Worm (Caenorhabditis elegans): ENCODE results near the gene gei-13.
A peak's percentile ranks its signal among the peaks of the same experiment; 100 is the strongest.
"Not testable (repeated sequence)": the region's sequence is repeated elsewhere in the genome, so short reads cannot be mapped to it uniquely, and the experiment has no call there.

gei-13 gene

DNA sequence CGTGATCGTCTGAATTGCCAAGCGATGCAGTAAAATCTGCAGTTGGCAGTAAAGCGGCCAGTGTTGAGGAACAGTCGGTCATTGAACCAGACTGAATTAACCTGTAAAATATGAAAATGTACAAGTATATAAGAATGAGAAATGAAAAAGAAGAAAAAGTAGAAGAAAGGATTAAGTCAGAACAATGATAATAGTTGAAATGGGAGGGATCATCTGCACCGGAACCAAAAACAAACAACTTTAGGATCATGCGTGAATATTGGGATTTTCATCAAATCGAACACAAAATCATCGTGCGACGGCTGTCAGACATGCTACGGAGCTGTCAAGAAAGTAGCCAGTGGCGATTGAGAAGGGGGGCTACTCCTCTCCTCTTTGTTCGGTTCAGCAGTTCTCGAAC, at the start of gene gei-13:
gei-13 (minus strand) TSS at position 101 of the 400 bp plus-strand sequence.
- no peak for TF ChIP-seq skn-1 (tag; optimal IDR thresholded peaks at IDR 0.05)
- TF ChIP-seq elt-2 (tag; optimal IDR thresholded peaks at IDR 0.05): no peak
- TF ChIP-seq sea-2 (GFP tag; optimal IDR thresholded peaks at IDR 0.05): no peak
- no peak for TF ChIP-seq aly-2 (tag; optimal IDR thresholded peaks at IDR 0.05)
- TF ChIP-seq ceh-28 (tag; optimal IDR thresholded peaks at IDR 0.05): no peak
- no peak for TF ChIP-seq nhr-25 (tag; optimal IDR thresholded peaks at IDR 0.05)
- TF ChIP-seq egl-27 (tag; optimal IDR thresholded peaks at IDR 0.05): no peak
- TF ChIP-seq nhr-23 (tag; optimal IDR thresholded peaks at IDR 0.05): no peak
- TF ChIP-seq nhr-237 (tag; optimal IDR thresholded peaks at IDR 0.05): no peak
- no peak for TF ChIP-seq unc-62 (GFP tag; optimal IDR thresholded peaks at IDR 0.05)
- TF ChIP-seq fkh-2 (tag; optimal IDR thresholded peaks at IDR 0.05): no peak
- no peak for TF ChIP-seq nhr-67 (tag; optimal IDR thresholded peaks at IDR 0.05)
- no peak for TF ChIP-seq nfya-1 (tag; optimal IDR thresholded peaks at IDR 0.05; ENCODE audit: insufficient read depth)

- TF ChIP-seq egl-27 (tag; optimal IDR thresholded peaks at IDR 0.05) (no peak), elt-2 (tag; optimal IDR thresholded peaks at IDR 0.05) (no peak), jun-1 (tag; optimal IDR thresholded peaks at IDR 0.05) (no peak), unc-39 (tag; optimal IDR thresholded peaks at IDR 0.05) (no peak), fkh-10 (GFP tag; optimal IDR thresholded peaks at IDR 0.05) (no peak), lin-15B (tag; optimal IDR thresholded peaks at IDR 0.05) (no peak), egl-5 (tag; optimal IDR thresholded peaks at IDR 0.05) (no peak), nhr-76 (tag; optimal IDR thresholded peaks at IDR 0.05) (no peak), pha-4 (tag; optimal IDR thresholded peaks at IDR 0.05) (no peak), ztf-4 (tag; optimal IDR thresholded peaks at IDR 0.05) (no peak)
Observed at ce11 chrIII:9685959-9686358, 49.0 kb upstream of the gei-13 start, which contains the start of gene C07A9.10. TSS of gene C07A9.10 (minus strand) at chrIII:9686059.

ce11 chrIII:9682729-9683128, 45.8 kb upstream of the gei-13 start, which contains the start of gene C07A9.5:
TSS of gene C07A9.5 (minus strand) at chrIII:9682829.
- TF ChIP-seq mml-1, R02D3.7, jun-1 (tag; optimal IDR thresholded peaks at IDR 0.05): not testable (repeated sequence)

ce11 chrIII:9681206-9681605, 44.3 kb upstream of the gei-13 start, which contains the start of gene C07A9.13:
TSS of gene C07A9.13 (minus strand) at chrIII:9681306.
- not testable (repeated sequence) for TF ChIP-seq nhr-12, nhr-11, aly-2 (tag; optimal IDR thresholded peaks at IDR 0.05)

ce11 chrIII:9678819-9679218, 41.9 kb upstream of the gei-13 start, which contains the start of gene ugt-60:
TSS of gene ugt-60 (minus strand) at chrIII:9679051.
- TF ChIP-seq nhr-237 (tag; optimal IDR thresholded peaks at IDR 0.05) (no peak), elt-3 (tag; optimal IDR thresholded peaks at IDR 0.05) (peak in 1 of 3 experiments; percentile 10)

DNA sequence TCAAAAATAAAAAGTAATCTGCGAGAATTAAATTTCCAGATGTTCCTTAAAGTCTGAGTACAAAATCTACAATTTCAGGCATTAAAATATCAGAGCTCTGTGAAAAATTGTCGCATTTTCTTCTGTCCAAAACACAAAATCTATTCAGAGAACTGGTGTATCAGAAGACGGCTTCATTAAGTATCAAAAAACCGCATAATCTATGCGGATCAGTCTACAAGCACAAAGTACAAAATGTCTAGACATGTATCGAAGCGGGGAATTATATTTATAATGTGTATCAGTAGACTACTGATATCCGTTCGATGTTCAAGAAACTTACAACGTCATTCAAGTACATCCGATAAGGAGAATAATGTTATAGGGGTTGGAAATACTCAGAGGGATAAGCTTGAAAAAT, 32.6 kb upstream of the gei-13 start:
- TF ChIP-seq fkh-2 (tag; optimal IDR thresholded peaks at IDR 0.05) (no peak), R02D3.7 (tag; optimal IDR thresholded peaks at IDR 0.05) (no peak), nhr-28 (tag; optimal IDR thresholded peaks at IDR 0.05) (no peak), nhr-237 (tag; optimal IDR thresholded peaks at IDR 0.05) (no peak), nhr-23 (tag; optimal IDR thresholded peaks at IDR 0.05) (no peak), nhr-67 (tag; optimal IDR thresholded peaks at IDR 0.05) (no peak), elt-2 (tag; optimal IDR thresholded peaks at IDR 0.05) (no peak), nhr-77 (tag; optimal IDR thresholded peaks at IDR 0.05) (no peak), nfya-1 (tag; optimal IDR thresholded peaks at IDR 0.05; ENCODE audit: insufficient read depth) (no peak), elt-3 (tag; optimal IDR thresholded peaks at IDR 0.05) (no peak), fos-1 (tag; optimal IDR thresholded peaks at IDR 0.05) (no peak), unc-39 (tag; optimal IDR thresholded peaks at IDR 0.05) (no peak), nhr-76 (tag; optimal IDR thresholded peaks at IDR 0.05) (no peak)
